Fruit fly (Drosophila melanogaster): ENCODE data around the gene soti.

The soti gene

dm6 chr3R:14357405-14357804 is 24.1 kb downstream of the soti start (continued):
- TF ChIP-seq CG31627 (GFP tag; optimal IDR thresholded peaks at IDR 0.05) (peak; percentile 73), vri (GFP tag; optimal IDR thresholded peaks at IDR 0.05) (peak; percentile 35), spab (GFP tag; optimal IDR thresholded peaks at IDR 0.05) (peak; percentile 60), Ets96B (tag; optimal IDR thresholded peaks at IDR 0.05) (peak; percentile 69), pdm3 (GFP tag; optimal IDR thresholded peaks at IDR 0.05) (peak; percentile 69), cyc (GFP tag; optimal IDR thresholded peaks at IDR 0.05) (peak; percentile 75), Sox102F (GFP tag; optimal IDR thresholded peaks at IDR 0.05) (peak; percentile 60), acj6 (GFP tag; optimal IDR thresholded peaks at IDR 0.05) (peak; percentile 65), CG7368 (GFP tag; optimal IDR thresholded peaks at IDR 0.05) (peak; percentile 58), CG6854 (GFP tag; optimal IDR thresholded peaks at IDR 0.05) (peak; percentile 1), fd85E (GFP tag; optimal IDR thresholded peaks at IDR 0.05) (no peak), ss (GFP tag; optimal IDR thresholded peaks at IDR 0.05) (peak; percentile 45 to 73)

dm6 chr3R:14356619-14357018 is 24.9 kb downstream of the soti start:
- TF ChIP-seq Blimp-1 (GFP tag; optimal IDR thresholded peaks at IDR 0.05) (no peak), salr (GFP tag; optimal IDR thresholded peaks at IDR 0.05) (peak; percentile 16 to 38), CG16779 (tag; optimal IDR thresholded peaks at IDR 0.05) (no peak), CG10669 (GFP tag; optimal IDR thresholded peaks at IDR 0.05) (peak; percentile 64), Sox14 (GFP tag; optimal IDR thresholded peaks at IDR 0.05) (peak; percentile 50), Hr39 (GFP tag; optimal IDR thresholded peaks at IDR 0.05) (peak; percentile 52), CG7368 (GFP tag; optimal IDR thresholded peaks at IDR 0.05) (peak; percentile 60), CG11902 (GFP tag; optimal IDR thresholded peaks at IDR 0.05) (peak; percentile 40), CG3919 (GFP tag; optimal IDR thresholded peaks at IDR 0.05) (peak; percentile 66), CG6808 (GFP tag; optimal IDR thresholded peaks at IDR 0.05) (peak; percentile 58), fd85E (GFP tag; optimal IDR thresholded peaks at IDR 0.05) (no peak), CG9139 (GFP tag; optimal IDR thresholded peaks at IDR 0.05) (peak; percentile 28), fkh (GFP tag; optimal IDR thresholded peaks at IDR 0.05) (no peak), ss (GFP tag; optimal IDR thresholded peaks at IDR 0.05) (peak; percentile 44 to 74), Sox102F (GFP tag; optimal IDR thresholded peaks at IDR 0.05) (peak; percentile 51), CG3032 (tag; optimal IDR thresholded peaks at IDR 0.05) (peak; percentile 68), Ets21C (GFP tag; optimal IDR thresholded peaks at IDR 0.05) (no peak), CG11294 (GFP tag; IDR thresholded peaks at IDR 0.05) (0 out of 2 replicates have a peak, but pooled peaks have one; percentile 40), CG6792 (GFP tag; optimal IDR thresholded peaks at IDR 0.05) (peak; percentile 37), vri (GFP tag; optimal IDR thresholded peaks at IDR 0.05) (no peak), cyc (GFP tag; optimal IDR thresholded peaks at IDR 0.05) (peak; percentile 57), Sox15 (GFP tag; optimal IDR thresholded peaks at IDR 0.05) (no peak), CG15336 (GFP tag; IDR thresholded peaks at IDR 0.05) (peak; percentile 54; the same call in 1 of the 2 replicates), fd59A (GFP tag; optimal IDR thresholded peaks at IDR 0.05) (peak; percentile 54), lz (GFP tag; optimal IDR thresholded peaks at IDR 0.05) (peak; percentile 12), pdm3 (GFP tag; optimal IDR thresholded peaks at IDR 0.05) (peak; percentile 57), CG32006 (GFP tag; optimal IDR thresholded peaks at IDR 0.05) (peak; percentile 55), CG31627 (GFP tag; optimal IDR thresholded peaks at IDR 0.05) (peak; percentile 53), achi (GFP tag; optimal IDR thresholded peaks at IDR 0.05) (peak; percentile 50), Eip78C (GFP tag) (peak; percentile 89), Hr4 (GFP tag; optimal IDR thresholded peaks at IDR 0.05) (peak; percentile 55), Gug (GFP tag; IDR thresholded peaks at IDR 0.05) (no peak; the same call in 1 of the 2 replicates), OdsH (GFP tag; optimal IDR thresholded peaks at IDR 0.05) (peak; percentile 59), CG6276 (GFP tag; optimal IDR thresholded peaks at IDR 0.05) (no peak), CG8319 (GFP tag; optimal IDR thresholded peaks at IDR 0.05) (peak; percentile 37), CG8632 (GFP tag; optimal IDR thresholded peaks at IDR 0.05) (peak; percentile 30), Ets96B (tag; optimal IDR thresholded peaks at IDR 0.05) (peak; percentile 70), Lpt (GFP tag; optimal IDR thresholded peaks at IDR 0.05) (no peak), dac (GFP tag; optimal IDR thresholded peaks at IDR 0.05) (no peak), CG6163 (GFP tag; IDR thresholded peaks at IDR 0.05) (peak; percentile 80), CG6854 (GFP tag; optimal IDR thresholded peaks at IDR 0.05) (no peak), Hr38 (GFP tag; optimal IDR thresholded peaks at IDR 0.05) (no peak), Smox (GFP tag; optimal IDR thresholded peaks at IDR 0.05) (peak; percentile 41), esn (GFP tag; optimal IDR thresholded peaks at IDR 0.05) (peak; percentile 52), topi (GFP tag; optimal IDR thresholded peaks at IDR 0.05) (peak; percentile 50), net (GFP tag; optimal IDR thresholded peaks at IDR 0.05) (peak; percentile 41)

Measured in whole organism, prepupa.